Worm (Caenorhabditis elegans) whole organism, L4 larva: Measurements from ENCODE around the gene Y22D7AR.6.

Experiments used
- egl-43 ChIP-seq: fragments of 200-800 bp; sonication (Bioruptor generic); IDR thresholded peaks from 2 replicates; pipeline ENCODE4 v1.3.6; 2022; ENCODE audit warnings: missing genetic modification reagents, missing genetic modification characterization, missing compliant biosample characterization
- lin-13 ChIP-seq: fragments of 150-350 bp; optimal IDR thresholded peaks from 2 replicates; lab custom pipeline; 2014; ENCODE audit warnings: missing biosample characterization, missing genetic modification reagents, missing genetic modification characterization
- pha-4 ChIP-seq, 2 experiments: fragments of 150-350 bp in 1 of 2; fragments of 200-800 bp in 1 of 2; sonication (Bioruptor generic) in 1 of 2; IDR thresholded peaks in 1 of 2; optimal IDR thresholded peaks in 1 of 2; 2 replicates each; pipeline versions ENCODE4 v1.3.6 to Lab custom; 2014 to 2022; ENCODE audit warnings: missing genetic modification characterization in 2 of 2, missing genetic modification reagents in 2 of 2, missing biosample characterization in 1 of 2, missing compliant biosample characterization in 1 of 2
- unc-130 ChIP-seq: sonication (generic microtip); optimal IDR thresholded peaks from 2 replicates; lab custom pipeline; 2016; ENCODE audit warnings: missing genetic modification reagents, missing genetic modification characterization, missing compliant biosample characterization

DNA sequence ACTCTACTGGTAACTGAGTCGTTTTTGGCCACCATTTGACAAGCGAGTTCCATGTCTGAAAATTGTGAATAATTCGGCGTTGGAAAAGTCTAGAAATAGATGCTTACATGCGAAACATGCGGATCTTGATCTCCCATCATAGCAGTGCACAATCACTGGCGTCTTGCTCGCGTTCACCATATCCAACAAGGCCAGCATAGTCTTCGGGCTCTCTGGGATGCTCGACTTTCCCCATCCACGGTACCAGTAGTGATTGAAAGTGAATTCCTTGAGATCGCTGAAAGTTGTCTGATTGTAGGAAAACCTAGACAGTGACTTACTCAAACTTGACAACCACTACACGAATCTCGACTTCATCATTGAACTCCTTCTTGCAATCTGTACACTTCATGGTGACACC, 41.3 kb upstream of the Y22D7AR.6 start:
- TF ChIP-seq egl-43 (no peak), pha-4 (GFP tag; IDR thresholded peaks at IDR 0.05; lab: Robert Waterston, UW) (no peak), pha-4 (tag; optimal IDR thresholded peaks at IDR 0.05; lab: Kevin White, UChicago) (no peak), unc-130 (no peak), lin-13 (GFP tag; lab: Kevin White, UChicago) (no peak)
